Worm (Caenorhabditis elegans) whole organism, L3 larva: ENCODE data around the gene F26C11.3.

Experiments used
- ama-1 ChIP-seq: fragments of 150-350 bp; optimal IDR thresholded peaks from 2 replicates; lab custom pipeline; 2018
- elt-1 ChIP-seq: fragments of 150-350 bp; optimal IDR thresholded peaks from 2 replicates; lab custom pipeline; 2014; ENCODE audit warnings: missing biosample characterization, missing genetic modification characterization
- nhr-12 ChIP-seq: fragments of 150-350 bp; optimal IDR thresholded peaks from 2 replicates; lab custom pipeline; 2014; ENCODE audit warnings: missing biosample characterization, missing genetic modification characterization
- nhr-28 ChIP-seq: fragments of 150-350 bp; optimal IDR thresholded peaks from 2 replicates; lab custom pipeline; 2014; ENCODE audit warnings: missing biosample characterization, missing genetic modification characterization
- nhr-77 ChIP-seq: fragments of 150-350 bp; optimal IDR thresholded peaks from 2 replicates; lab custom pipeline; 2014; ENCODE audit warnings: missing biosample characterization, missing genetic modification characterization
- skn-1 ChIP-seq: fragments of 150-350 bp; optimal IDR thresholded peaks from 2 replicates; lab custom pipeline; 2014; ENCODE audit warnings: missing biosample characterization, missing genetic modification characterization
- snpc-4 ChIP-seq: fragments of 150-350 bp; optimal IDR thresholded peaks from 2 replicates; lab custom pipeline; 2014; ENCODE audit warnings: missing biosample characterization, missing genetic modification characterization
- zag-1 ChIP-seq: fragments of 150-350 bp; optimal IDR thresholded peaks from 2 replicates; lab custom pipeline; 2014; ENCODE audit warnings: missing biosample characterization, missing genetic modification characterization

DNA sequence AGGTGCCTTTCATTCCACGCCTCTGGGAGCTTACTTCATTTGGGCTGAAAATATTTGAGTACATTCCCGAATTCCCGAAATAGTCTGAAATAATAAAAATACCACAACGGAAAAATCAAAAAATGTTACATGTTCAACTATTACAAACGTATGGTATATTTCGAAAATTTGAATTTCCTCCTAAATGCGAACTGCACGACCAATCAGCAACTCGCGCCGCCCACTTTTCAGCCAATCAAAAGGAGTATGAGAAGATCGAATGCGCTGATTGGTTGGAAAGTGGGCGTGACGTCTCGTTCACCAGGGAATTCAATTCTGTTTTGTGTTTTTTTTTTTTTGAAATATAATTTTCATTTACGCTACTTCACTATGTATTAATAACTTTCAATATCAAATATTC lies 46.2 kb downstream of the F26C11.3 start, which contains the start of gene old-1:
- no peak for TF ChIP-seq nhr-28
- TF ChIP-seq nhr-77 (tag; lab: Kevin White, UChicago), result no peak
- TF ChIP-seq zag-1, result no peak
- TF ChIP-seq elt-1 (tag; lab: Kevin White, UChicago), result no peak
- TF ChIP-seq snpc-4, result no peak
- TF ChIP-seq nhr-12 (tag; lab: Kevin White, UChicago), result no peak
- no peak for TF ChIP-seq skn-1 (tag; lab: Kevin White, UChicago)
- TF ChIP-seq ama-1, result no peak
